Fruit fly (Drosophila melanogaster): ENCODE results near the gene Vps36.
A peak's percentile ranks its signal among the peaks of the same experiment; 100 is the strongest.

Vps36 gene

dm6 chr3L:13513112-13513538 is at the start of gene Vps36, which contains the start of gene Liprin-beta:
Gene Vps36, minus strand, starts transcription at chr3L:13513112.
Gene Liprin-beta, plus strand, starts transcription at chr3L:13513254.
- TF ChIP-seq ovo (GFP tag; optimal IDR thresholded peaks at IDR 0.05) = peak; percentile 71
- TF ChIP-seq CG14711 (tag; optimal IDR thresholded peaks at IDR 0.05) = peak; percentile 78
- peak; percentile 83 for TF ChIP-seq Crg-1 (GFP tag; optimal IDR thresholded peaks at IDR 0.05)
- peak; percentile 73 for TF ChIP-seq bab1 (GFP tag; optimal IDR thresholded peaks at IDR 0.05)
- no peak for TF ChIP-seq kay (GFP tag; ENCODE audit: borderline replicate concordance)
- TF ChIP-seq pad (GFP tag; optimal IDR thresholded peaks at IDR 0.05) = peak; percentile 52
- peak; percentile 85 for TF ChIP-seq CG7101 (tag; optimal IDR thresholded peaks at IDR 0.05)
- TF ChIP-seq toe (GFP tag; optimal IDR thresholded peaks at IDR 0.05) = peak; percentile 94
- TF ChIP-seq CG12768 (GFP tag; optimal IDR thresholded peaks at IDR 0.05) = peak; percentile 78
- no peak for TF ChIP-seq cnc (optimal IDR thresholded peaks at IDR 0.05)
- TF ChIP-seq Hr96 (GFP tag; optimal IDR thresholded peaks at IDR 0.05) = peak; percentile 92
- peak; percentile 91 for TF ChIP-seq CG5204 (GFP tag; optimal IDR thresholded peaks at IDR 0.05)
- peak; percentile 74 for TF ChIP-seq CG33017 (tag; optimal IDR thresholded peaks at IDR 0.05)
- peak; percentile 71 for TF ChIP-seq Mnt (GFP tag; optimal IDR thresholded peaks at IDR 0.05)
- TF ChIP-seq Clk (GFP tag; optimal IDR thresholded peaks at IDR 0.05) = peak; percentile 49
- peak; percentile 75 for TF ChIP-seq CG11617 (GFP tag; optimal IDR thresholded peaks at IDR 0.05)
- TF ChIP-seq tj (GFP tag; optimal IDR thresholded peaks at IDR 0.05) = no peak
- peak; percentile 80 for TF ChIP-seq CG7045 (GFP tag; optimal IDR thresholded peaks at IDR 0.05)
- no peak for TF ChIP-seq cic (GFP tag; optimal IDR thresholded peaks at IDR 0.05)
- peak; percentile 88 for TF ChIP-seq CG1620 (GFP tag; optimal IDR thresholded peaks at IDR 0.05)

- TF ChIP-seq CG7101 (tag; optimal IDR thresholded peaks at IDR 0.05) (no peak), kay (GFP tag; ENCODE audit: borderline replicate concordance) (no peak), ovo (GFP tag; optimal IDR thresholded peaks at IDR 0.05) (no peak), pad (GFP tag; optimal IDR thresholded peaks at IDR 0.05) (no peak), cnc (optimal IDR thresholded peaks at IDR 0.05) (no peak), cic (GFP tag; optimal IDR thresholded peaks at IDR 0.05) (no peak), CG33017 (tag; optimal IDR thresholded peaks at IDR 0.05) (no peak), Clk (GFP tag; optimal IDR thresholded peaks at IDR 0.05) (no peak), CG14711 (tag; optimal IDR thresholded peaks at IDR 0.05) (no peak), tj (GFP tag; optimal IDR thresholded peaks at IDR 0.05) (no peak), Crg-1 (GFP tag; optimal IDR thresholded peaks at IDR 0.05) (no peak)
Observed at dm6 chr3L:13519555-13520284, 6.8 kb upstream of the Vps36 start, which contains the start of gene CG10710. Gene CG10710, minus strand, starts transcription at chr3L:13519605.

dm6 chr3L:13503631-13504030 is 9.3 kb downstream of the Vps36 start:
- no peak for TF ChIP-seq Clk (GFP tag; optimal IDR thresholded peaks at IDR 0.05)
- no peak for TF ChIP-seq pad (GFP tag; optimal IDR thresholded peaks at IDR 0.05)
- no peak for TF ChIP-seq ovo (GFP tag; optimal IDR thresholded peaks at IDR 0.05)
- no peak for TF ChIP-seq kay (GFP tag; ENCODE audit: borderline replicate concordance)
- no peak for TF ChIP-seq CG7045 (GFP tag; optimal IDR thresholded peaks at IDR 0.05)
- TF ChIP-seq tj (GFP tag; optimal IDR thresholded peaks at IDR 0.05) = no peak
- TF ChIP-seq CG7101 (tag; optimal IDR thresholded peaks at IDR 0.05) = no peak
- no peak for TF ChIP-seq Crg-1 (GFP tag; optimal IDR thresholded peaks at IDR 0.05)
- TF ChIP-seq CG33017 (tag; optimal IDR thresholded peaks at IDR 0.05) = no peak
- no peak for TF ChIP-seq cnc (optimal IDR thresholded peaks at IDR 0.05)
- TF ChIP-seq CG12768 (GFP tag; optimal IDR thresholded peaks at IDR 0.05) = no peak
- no peak for TF ChIP-seq CG5204 (GFP tag; optimal IDR thresholded peaks at IDR 0.05)
- no peak for TF ChIP-seq CG14711 (tag; optimal IDR thresholded peaks at IDR 0.05)
- no peak for TF ChIP-seq bab1 (GFP tag; optimal IDR thresholded peaks at IDR 0.05)
- TF ChIP-seq cic (GFP tag; optimal IDR thresholded peaks at IDR 0.05) = no peak
- no peak for TF ChIP-seq Hr96 (GFP tag; optimal IDR thresholded peaks at IDR 0.05)
- no peak for TF ChIP-seq toe (GFP tag; optimal IDR thresholded peaks at IDR 0.05)
- TF ChIP-seq CG11617 (GFP tag; optimal IDR thresholded peaks at IDR 0.05) = no peak
- TF ChIP-seq Mnt (GFP tag; optimal IDR thresholded peaks at IDR 0.05) = no peak

- no peak for TF ChIP-seq CG14711 (tag; optimal IDR thresholded peaks at IDR 0.05)
- TF ChIP-seq CG1620 (GFP tag; optimal IDR thresholded peaks at IDR 0.05) = no peak
- no peak for TF ChIP-seq cnc (optimal IDR thresholded peaks at IDR 0.05)
- TF ChIP-seq kay (GFP tag; ENCODE audit: borderline replicate concordance) = no peak
- TF ChIP-seq CG5204 (GFP tag; optimal IDR thresholded peaks at IDR 0.05) = no peak
- peak; percentile 54 for TF ChIP-seq bab1 (GFP tag; optimal IDR thresholded peaks at IDR 0.05)
- TF ChIP-seq ovo (GFP tag; optimal IDR thresholded peaks at IDR 0.05) = no peak
Observed at dm6 chr3L:13502484-13503109, 10.3 kb downstream of the Vps36 start, which contains the start of gene Spt20. Gene Spt20, plus strand, starts transcription at chr3L:13502707.

dm6 chr3L:13499932-13500719 is 12.8 kb downstream of the Vps36 start:
- no peak for TF ChIP-seq CG7045 (GFP tag; optimal IDR thresholded peaks at IDR 0.05)
- TF ChIP-seq Hr96 (GFP tag; optimal IDR thresholded peaks at IDR 0.05) = no peak
- TF ChIP-seq Clk (GFP tag; optimal IDR thresholded peaks at IDR 0.05) = no peak
- no peak for TF ChIP-seq pad (GFP tag; optimal IDR thresholded peaks at IDR 0.05)
- TF ChIP-seq ovo (GFP tag; optimal IDR thresholded peaks at IDR 0.05) = no peak
- TF ChIP-seq CG7101 (tag; optimal IDR thresholded peaks at IDR 0.05) = no peak
- no peak for TF ChIP-seq CG33017 (tag; optimal IDR thresholded peaks at IDR 0.05)
- no peak for TF ChIP-seq kay (GFP tag; ENCODE audit: borderline replicate concordance)
- TF ChIP-seq Crg-1 (GFP tag; optimal IDR thresholded peaks at IDR 0.05) = no peak
- no peak for TF ChIP-seq toe (GFP tag; optimal IDR thresholded peaks at IDR 0.05)
- TF ChIP-seq CG12768 (GFP tag; optimal IDR thresholded peaks at IDR 0.05) = no peak
- TF ChIP-seq CG14711 (tag; optimal IDR thresholded peaks at IDR 0.05) = no peak
- no peak for TF ChIP-seq CG5204 (GFP tag; optimal IDR thresholded peaks at IDR 0.05)
- TF ChIP-seq cic (GFP tag; optimal IDR thresholded peaks at IDR 0.05) = no peak

All from whole organism, adult.